Fruit fly (Drosophila melanogaster): ENCODE data around the gene Wnt4.

DNA sequence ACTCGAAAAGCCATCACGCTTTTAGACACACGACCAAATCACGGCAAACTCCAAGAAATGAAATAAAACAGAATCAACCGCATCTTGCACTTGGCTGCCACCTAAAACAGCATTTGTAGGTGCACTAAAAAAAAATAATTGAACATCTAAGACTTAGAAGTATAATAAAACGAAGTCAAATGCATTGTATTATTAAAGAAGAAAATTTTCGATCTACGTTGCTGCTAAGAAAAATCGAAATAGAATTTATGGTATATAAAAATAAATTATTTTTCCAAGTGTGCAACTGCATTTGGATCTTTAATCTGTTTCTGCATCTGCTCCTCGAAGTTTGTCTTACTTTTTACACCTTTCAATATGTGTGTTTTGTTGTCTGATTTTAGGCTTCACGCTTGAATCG, 6.7 kb downstream of the Wnt4 start:
- TF ChIP-seq CTCF (optimal IDR thresholded peaks at IDR 0.05) = no peak
- no peak for TF ChIP-seq CG8478 (optimal IDR thresholded peaks at IDR 0.05)
